Fruit fly (Drosophila melanogaster): ENCODE results near the gene CG42717.

CG42717 gene

dm6 chr3L:16046387-16047066 lies 13.5 kb upstream of the CG42717 start (continued):
- TF ChIP-seq lbe (GFP tag; optimal IDR thresholded peaks at IDR 0.05) = no peak
- TF ChIP-seq maf-S (GFP tag; optimal IDR thresholded peaks at IDR 0.05) = no peak
- no peak for TF ChIP-seq Sry-δ (GFP tag; optimal IDR thresholded peaks at IDR 0.05)
- TF ChIP-seq pzg (GFP tag; optimal IDR thresholded peaks at IDR 0.05) = no peak
- TF ChIP-seq CG1024 (GFP tag; IDR thresholded peaks at IDR 0.05) = 0 out of 2 replicates have a peak, but pooled peaks have one; percentile 7
- peak; percentile 21 for TF ChIP-seq Fer1 (GFP tag; optimal IDR thresholded peaks at IDR 0.05)
- TF ChIP-seq toy (GFP tag; IDR thresholded peaks at IDR 0.05) = no peak
- TF ChIP-seq NfI (GFP tag; optimal IDR thresholded peaks at IDR 0.05) = peak; percentile 17
- TF ChIP-seq ac (GFP tag; optimal IDR thresholded peaks at IDR 0.05) = no peak
- TF ChIP-seq ara (GFP tag; IDR thresholded peaks at IDR 0.05) = no peak
- TF ChIP-seq stwl (tag; optimal IDR thresholded peaks at IDR 0.05) = no peak
- TF ChIP-seq ems (GFP tag; optimal IDR thresholded peaks at IDR 0.05) = no peak
- no peak for TF ChIP-seq CTCF (GFP tag; optimal IDR thresholded peaks at IDR 0.05)
- TF ChIP-seq CG14050 (GFP tag; IDR thresholded peaks at IDR 0.05) = no peak
- TF ChIP-seq dan (GFP tag; IDR thresholded peaks at IDR 0.05) = no peak
- no peak for TF ChIP-seq CG1647 (GFP tag; optimal IDR thresholded peaks at IDR 0.05)
- TF ChIP-seq CG12942 (GFP tag; optimal IDR thresholded peaks at IDR 0.05) = no peak
- TF ChIP-seq Lpt (GFP tag; optimal IDR thresholded peaks at IDR 0.05) = no peak
- peak; percentile 85 for TF ChIP-seq abd-A (tag; optimal IDR thresholded peaks at IDR 0.05)
- peak; percentile 89 for TF ChIP-seq CG2199 (GFP tag; IDR thresholded peaks at IDR 0.05)
- peak; percentile 49; the same call in 1 of the 2 replicates for TF ChIP-seq CG17328 (GFP tag; IDR thresholded peaks at IDR 0.05)
- TF ChIP-seq hbn (GFP tag; IDR thresholded peaks at IDR 0.05; ENCODE audit: partially characterized antibody) = no peak
- peak; percentile 25 for TF ChIP-seq lilli (GFP tag; optimal IDR thresholded peaks at IDR 0.05)
- no peak for TF ChIP-seq CG3281 (GFP tag; optimal IDR thresholded peaks at IDR 0.05)
- TF ChIP-seq Atf6 (GFP tag; IDR thresholded peaks at IDR 0.05) = no peak; the same call in 1 of the 2 replicates
- peak; percentile 53 for TF ChIP-seq exex (tag; optimal IDR thresholded peaks at IDR 0.05)
- no peak for TF ChIP-seq CG10979 (tag; optimal IDR thresholded peaks at IDR 0.05)
- no peak for TF ChIP-seq Blimp-1 (GFP tag; optimal IDR thresholded peaks at IDR 0.05)
- TF ChIP-seq al (GFP tag; IDR thresholded peaks at IDR 0.05) = no peak
- TF ChIP-seq Camta (GFP tag; optimal IDR thresholded peaks at IDR 0.05) = no peak
- no peak for TF ChIP-seq nom (GFP tag; optimal IDR thresholded peaks at IDR 0.05)
- TF ChIP-seq Ssrp (tag; optimal IDR thresholded peaks at IDR 0.05) = no peak
- TF ChIP-seq CG10209 (GFP tag; optimal IDR thresholded peaks at IDR 0.05) = no peak
- TF ChIP-seq Hr3 (GFP tag; optimal IDR thresholded peaks at IDR 0.05) = no peak
- TF ChIP-seq CG10543 (GFP tag; optimal IDR thresholded peaks at IDR 0.05) = peak; percentile 89
- TF ChIP-seq CG9215 (GFP tag; IDR thresholded peaks at IDR 0.05) = no peak
- TF ChIP-seq CG1602 (GFP tag; optimal IDR thresholded peaks at IDR 0.05) = no peak
- no peak for TF ChIP-seq slbo (GFP tag; IDR thresholded peaks at IDR 0.05)
- no peak for TF ChIP-seq tna (GFP tag; IDR thresholded peaks at IDR 0.05; ENCODE audit: partially characterized antibody)
- TF ChIP-seq sisA (GFP tag; IDR thresholded peaks at IDR 0.05) = no peak
- TF ChIP-seq CG12236 (GFP tag; optimal IDR thresholded peaks at IDR 0.05) = no peak
- no peak for TF ChIP-seq Hmr (GFP tag; optimal IDR thresholded peaks at IDR 0.05)
- TF ChIP-seq CG13296 (GFP tag; optimal IDR thresholded peaks at IDR 0.05) = peak; percentile 23
- TF ChIP-seq CG1233 (GFP tag; optimal IDR thresholded peaks at IDR 0.05) = no peak
- TF ChIP-seq BEAF-32 (GFP tag; optimal IDR thresholded peaks at IDR 0.05) = no peak
- no peak for TF ChIP-seq nerfin-1 (tag; optimal IDR thresholded peaks at IDR 0.05)
- no peak for TF ChIP-seq CG2202 (tag; optimal IDR thresholded peaks at IDR 0.05)
- no peak for TF ChIP-seq ATbp (GFP tag; optimal IDR thresholded peaks at IDR 0.05)
- no peak for TF ChIP-seq Optix (GFP tag; IDR thresholded peaks at IDR 0.05)
- no peak for TF ChIP-seq ssp (GFP tag; IDR thresholded peaks at IDR 0.05)
- TF ChIP-seq repo (GFP tag; optimal IDR thresholded peaks at IDR 0.05) = no peak

Measured in whole organism, embryonic.